Worm (Caenorhabditis elegans): ENCODE data around the gene ins-5.

DNA sequence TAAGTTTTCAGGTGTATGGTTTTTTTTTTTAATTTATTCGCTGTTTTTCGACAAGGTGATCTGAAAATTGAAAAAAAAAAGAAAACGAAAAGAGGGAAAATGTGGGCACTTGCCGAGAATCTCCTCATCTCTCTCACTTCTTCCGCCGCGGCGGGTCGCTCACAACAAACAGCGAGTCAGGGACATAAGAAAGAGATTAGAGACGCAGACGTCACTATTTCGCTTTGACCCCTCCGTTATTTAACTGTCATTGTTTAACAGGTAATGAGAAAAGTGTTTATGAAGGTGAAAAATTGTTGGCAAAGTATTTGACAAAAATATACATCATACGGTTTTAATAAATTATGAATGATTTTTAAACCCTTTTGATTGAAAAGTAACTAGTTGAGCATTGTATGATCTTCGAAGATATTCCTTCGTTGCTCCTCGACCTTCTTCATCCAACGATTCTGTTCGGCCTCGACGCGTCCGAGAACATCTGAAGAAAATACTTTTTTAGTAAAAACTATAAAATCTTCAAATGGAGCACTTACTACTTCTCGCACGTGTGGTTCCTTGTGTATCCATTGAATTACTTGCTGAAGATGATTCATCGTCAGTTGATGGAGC is 48.8 kb downstream of the ins-5 start:
- TF ChIP-seq zag-1 (tag; optimal IDR thresholded peaks at IDR 0.05) (no peak), R02D3.7 (tag; optimal IDR thresholded peaks at IDR 0.05) (no peak), ztf-11 (tag; optimal IDR thresholded peaks at IDR 0.05) (no peak), gmeb-1 (tag; optimal IDR thresholded peaks at IDR 0.05) (no peak)

Data from whole organism, L2 larva.